Fruit fly (Drosophila melanogaster): ENCODE data around the gene nerfin-2.

The nerfin-2 gene

dm6 chr3R:10075323-10075788, 4.4 kb downstream of the nerfin-2 start, which contains the start of gene Alp13:
TSS of gene Alp13 (minus strand) at chr3R:10075373.
- TF ChIP-seq CG6792 (GFP tag; optimal IDR thresholded peaks at IDR 0.05) (no peak), OdsH (GFP tag; optimal IDR thresholded peaks at IDR 0.05) (no peak), CG3032 (tag; optimal IDR thresholded peaks at IDR 0.05) (no peak), achi (GFP tag; optimal IDR thresholded peaks at IDR 0.05) (no peak)

DNA sequence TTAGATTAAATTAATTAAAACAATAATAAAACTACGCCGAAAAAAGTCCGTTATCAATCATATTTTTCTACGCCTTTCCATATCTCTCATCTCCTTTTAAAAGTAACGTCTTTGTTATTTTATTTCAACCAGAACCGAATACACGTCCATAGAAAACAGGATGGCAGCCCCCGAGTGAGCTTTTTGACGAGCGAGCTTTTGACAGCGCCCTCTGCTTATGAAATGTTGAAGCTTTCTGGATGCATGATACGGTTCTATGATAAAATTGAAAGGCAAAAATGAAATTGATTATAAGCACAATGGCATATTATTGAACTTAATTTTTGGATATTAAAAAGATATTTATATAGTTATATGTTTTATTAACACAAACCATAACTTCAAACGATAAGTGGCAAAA, 5.7 kb downstream of the nerfin-2 start:
- no peak for TF ChIP-seq achi (GFP tag; optimal IDR thresholded peaks at IDR 0.05)
- no peak for TF ChIP-seq Hr39 (GFP tag; optimal IDR thresholded peaks at IDR 0.05)
- no peak for TF ChIP-seq CG6854 (GFP tag; optimal IDR thresholded peaks at IDR 0.05)
- TF ChIP-seq Met (GFP tag; optimal IDR thresholded peaks at IDR 0.05), result peak; percentile 19
- no peak for TF ChIP-seq CG6792 (GFP tag; optimal IDR thresholded peaks at IDR 0.05)
- TF ChIP-seq Sox14 (GFP tag; optimal IDR thresholded peaks at IDR 0.05), result peak; percentile 22
- peak; percentile 14 for TF ChIP-seq esn (GFP tag; optimal IDR thresholded peaks at IDR 0.05)
- peak; percentile 1 for TF ChIP-seq cyc (GFP tag; optimal IDR thresholded peaks at IDR 0.05)
- TF ChIP-seq svp (GFP tag), result peak; percentile 58
- no peak for TF ChIP-seq Eip75B (GFP tag; optimal IDR thresholded peaks at IDR 0.05)
- TF ChIP-seq topi (GFP tag; optimal IDR thresholded peaks at IDR 0.05), result peak; percentile 12
- no peak for TF ChIP-seq CG9139 (GFP tag; optimal IDR thresholded peaks at IDR 0.05)
- TF ChIP-seq vri (GFP tag; optimal IDR thresholded peaks at IDR 0.05), result peak; percentile 27
- TF ChIP-seq Eip78C (GFP tag), result peak; percentile 10
- no peak for TF ChIP-seq Sox102F (GFP tag; optimal IDR thresholded peaks at IDR 0.05)
- TF ChIP-seq CG4318 (GFP tag; optimal IDR thresholded peaks at IDR 0.05), result no peak
- TF ChIP-seq CG3919 (GFP tag; optimal IDR thresholded peaks at IDR 0.05), result no peak

- TF ChIP-seq dsx (GFP tag; optimal IDR thresholded peaks at IDR 0.05; ENCODE audit: poor library complexity, severe bottlenecking), result no peak
- TF ChIP-seq CG3919 (GFP tag; optimal IDR thresholded peaks at IDR 0.05), result no peak
- no peak for TF ChIP-seq fd59A (GFP tag; optimal IDR thresholded peaks at IDR 0.05)
- TF ChIP-seq topi (GFP tag; optimal IDR thresholded peaks at IDR 0.05), result no peak
- TF ChIP-seq svp (GFP tag), result no peak
- no peak for TF ChIP-seq CG8119 (GFP tag; IDR thresholded peaks at IDR 0.05)
- no peak for TF ChIP-seq Ets21C (GFP tag; optimal IDR thresholded peaks at IDR 0.05)
- no peak for TF ChIP-seq Eip75B (GFP tag; optimal IDR thresholded peaks at IDR 0.05)
- TF ChIP-seq salr (GFP tag; optimal IDR thresholded peaks at IDR 0.05), result no peak
Measured at dm6 chr3R:10078468-10079143, 7.7 kb downstream of the nerfin-2 start.

DNA sequence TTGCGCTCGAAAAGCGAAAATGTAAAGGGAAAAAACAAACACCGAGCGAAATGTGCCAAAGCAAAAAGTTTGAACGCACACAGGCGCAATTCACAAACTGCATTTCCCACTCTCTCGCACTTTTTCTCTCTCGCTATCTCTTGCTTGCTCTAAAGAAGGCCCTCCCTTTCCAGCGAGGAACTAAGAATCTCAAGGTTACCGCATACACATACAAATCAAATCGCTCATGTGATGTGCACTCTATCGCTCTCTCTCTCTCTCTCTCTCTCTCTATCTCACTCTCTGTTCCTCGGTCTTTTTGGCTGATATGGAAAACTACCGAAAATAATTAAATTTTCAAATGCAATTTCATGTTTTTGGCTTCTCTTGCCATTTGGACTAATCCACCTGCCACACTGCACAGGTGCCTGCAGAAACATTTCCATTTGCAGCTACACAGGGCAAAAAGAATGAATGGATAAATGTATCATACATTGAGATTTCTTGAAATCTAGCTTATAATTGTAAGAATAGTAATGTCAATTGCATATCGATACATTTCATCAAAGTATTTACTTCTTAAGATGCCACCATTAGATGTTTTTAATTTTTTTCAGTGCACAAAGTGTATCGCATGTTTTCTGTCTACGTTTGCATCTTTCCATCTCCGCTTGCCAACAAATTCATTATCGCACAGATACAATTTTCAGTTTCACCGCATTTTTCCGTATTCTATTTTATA, 8.5 kb downstream of the nerfin-2 start:
- TF ChIP-seq Gug (GFP tag; IDR thresholded peaks at IDR 0.05), result peak; percentile 78
- peak; percentile 74 for TF ChIP-seq Ets96B (tag; optimal IDR thresholded peaks at IDR 0.05)
- peak; percentile 32 for TF ChIP-seq Blimp-1 (GFP tag; optimal IDR thresholded peaks at IDR 0.05)
- peak; percentile 72 for TF ChIP-seq CG3032 (tag; optimal IDR thresholded peaks at IDR 0.05)
- peak; percentile 68 for TF ChIP-seq CG31627 (GFP tag; optimal IDR thresholded peaks at IDR 0.05)
- peak; percentile 68 for TF ChIP-seq CG10669 (GFP tag; optimal IDR thresholded peaks at IDR 0.05)
- TF ChIP-seq CG3919 (GFP tag; optimal IDR thresholded peaks at IDR 0.05), result peak; percentile 64
- TF ChIP-seq CG10631 (GFP tag; optimal IDR thresholded peaks at IDR 0.05), result peak; percentile 73
- peak; percentile 42 for TF ChIP-seq lz (GFP tag; optimal IDR thresholded peaks at IDR 0.05)
- peak; percentile 46 for TF ChIP-seq cyc (GFP tag; optimal IDR thresholded peaks at IDR 0.05)
- TF ChIP-seq vri (GFP tag; optimal IDR thresholded peaks at IDR 0.05), result peak; percentile 50
- TF ChIP-seq CG8119 (GFP tag; IDR thresholded peaks at IDR 0.05), result peak; percentile 80
- TF ChIP-seq OdsH (GFP tag; optimal IDR thresholded peaks at IDR 0.05), result peak; percentile 80
- peak; percentile 56 for TF ChIP-seq CG8319 (GFP tag; optimal IDR thresholded peaks at IDR 0.05)
- TF ChIP-seq ss (GFP tag; optimal IDR thresholded peaks at IDR 0.05), result peak in 1 of 2 experiments; percentile 17
- TF ChIP-seq CG6276 (GFP tag; optimal IDR thresholded peaks at IDR 0.05), result peak; percentile 36
- peak; percentile 23 for TF ChIP-seq svp (GFP tag)
- peak; percentile 52 for TF ChIP-seq CG7368 (GFP tag; optimal IDR thresholded peaks at IDR 0.05)
- TF ChIP-seq Sox102F (GFP tag; optimal IDR thresholded peaks at IDR 0.05), result peak; percentile 26
- TF ChIP-seq net (GFP tag; optimal IDR thresholded peaks at IDR 0.05), result peak; percentile 79
- TF ChIP-seq CG15336 (GFP tag; IDR thresholded peaks at IDR 0.05), result peak; percentile 82
- TF ChIP-seq CG1621 (tag; optimal IDR thresholded peaks at IDR 0.05), result peak; percentile 73
- TF ChIP-seq dsx (GFP tag; optimal IDR thresholded peaks at IDR 0.05; ENCODE audit: poor library complexity, severe bottlenecking), result peak; percentile 1
- peak; percentile 74 for TF ChIP-seq pdm3 (GFP tag; optimal IDR thresholded peaks at IDR 0.05)
- peak; percentile 13 for TF ChIP-seq dac (GFP tag; optimal IDR thresholded peaks at IDR 0.05)
- peak; percentile 38 for TF ChIP-seq Sox15 (GFP tag; optimal IDR thresholded peaks at IDR 0.05)
- peak; percentile 61 for TF ChIP-seq esn (GFP tag; optimal IDR thresholded peaks at IDR 0.05)
- TF ChIP-seq CG9139 (GFP tag; optimal IDR thresholded peaks at IDR 0.05), result peak; percentile 11
- TF ChIP-seq Sox14 (GFP tag; optimal IDR thresholded peaks at IDR 0.05), result peak; percentile 67

All from whole organism, prepupa.